Worm (Caenorhabditis elegans): ENCODE results near the gene srbc-20.
A peak's percentile ranks its signal among the peaks of the same experiment; 100 is the strongest.

Gene srbc-20

DNA sequence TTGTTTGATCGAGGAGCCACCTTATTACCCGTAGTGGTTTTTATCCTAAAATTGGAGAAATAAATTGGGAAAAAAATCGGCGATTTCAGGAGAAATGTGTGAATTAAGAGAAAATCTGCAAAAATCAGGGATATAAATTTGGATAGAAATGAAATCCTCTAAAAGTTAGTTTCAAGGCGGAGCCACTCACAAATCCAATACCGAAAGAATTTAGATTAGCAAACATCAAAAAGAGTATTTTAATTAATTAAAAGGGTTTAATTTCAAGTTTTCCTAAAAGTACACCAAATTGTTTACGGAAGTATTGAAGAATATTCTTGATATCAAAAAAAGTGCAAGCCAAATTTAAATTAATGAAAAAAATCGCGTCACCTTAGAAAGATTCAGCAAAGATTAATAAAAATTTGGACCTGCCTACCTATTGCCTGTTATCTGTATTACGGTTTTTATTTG is 25.0 kb upstream of the srbc-20 start, which contains the start of gene F22F7.8:
F22F7.8 (minus strand) TSS at position 51 of the 453 bp plus-strand sequence.
- TF ChIP-seq ref-1 (GFP tag; conservative IDR thresholded peaks at IDR 0.05) = no peak
- no peak for TF ChIP-seq klf-2 (GFP tag; conservative IDR thresholded peaks at IDR 0.05)
- TF ChIP-seq tab-1 (GFP tag; IDR thresholded peaks at IDR 0.05) = no peak
- no peak for TF ChIP-seq ztf-29 (GFP tag; IDR thresholded peaks at IDR 0.05)
- TF ChIP-seq med-1 (GFP tag; optimal IDR thresholded peaks at IDR 0.05; ENCODE audit: insufficient read depth) = no peak
- no peak for TF ChIP-seq T22C8.4 (GFP tag; IDR thresholded peaks at IDR 0.05)
- no peak for TF ChIP-seq ztf-23 (GFP tag; IDR thresholded peaks at IDR 0.05)
- TF ChIP-seq flt-1 (GFP tag; IDR thresholded peaks at IDR 0.05) = no peak

DNA sequence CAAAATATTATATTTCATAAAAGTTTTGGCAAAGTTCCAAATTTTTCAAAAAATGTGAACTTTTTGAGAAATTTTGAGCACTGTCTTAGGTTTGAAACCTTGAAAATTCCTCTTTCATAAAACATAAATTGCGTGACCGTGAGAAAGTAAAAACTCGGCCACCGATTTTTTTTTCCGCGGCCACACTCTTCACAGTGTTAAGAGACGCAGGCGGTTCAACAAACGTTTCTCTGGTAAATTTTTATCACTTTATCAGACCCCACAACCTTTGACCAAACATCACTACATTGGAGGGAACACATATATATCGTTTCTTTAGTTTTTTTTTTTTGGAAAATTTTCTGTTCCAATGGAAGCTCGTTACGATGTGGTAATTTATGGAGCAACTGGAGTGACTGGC is 24.4 kb upstream of the srbc-20 start, which contains the start of gene F22F7.2:
F22F7.2 (plus strand) TSS at position 266 of the 400 bp plus-strand sequence.
- TF ChIP-seq ztf-23 (GFP tag; IDR thresholded peaks at IDR 0.05) (no peak), klf-2 (GFP tag; conservative IDR thresholded peaks at IDR 0.05) (no peak), flt-1 (GFP tag; IDR thresholded peaks at IDR 0.05) (no peak), cog-1 (tag; optimal IDR thresholded peaks at IDR 0.05) (no peak), tab-1 (GFP tag; IDR thresholded peaks at IDR 0.05) (no peak), ztf-29 (GFP tag; IDR thresholded peaks at IDR 0.05) (no peak), med-1 (GFP tag; optimal IDR thresholded peaks at IDR 0.05; ENCODE audit: insufficient read depth) (no peak), T22C8.4 (GFP tag; IDR thresholded peaks at IDR 0.05) (no peak), ref-1 (GFP tag; conservative IDR thresholded peaks at IDR 0.05) (no peak)

DNA sequence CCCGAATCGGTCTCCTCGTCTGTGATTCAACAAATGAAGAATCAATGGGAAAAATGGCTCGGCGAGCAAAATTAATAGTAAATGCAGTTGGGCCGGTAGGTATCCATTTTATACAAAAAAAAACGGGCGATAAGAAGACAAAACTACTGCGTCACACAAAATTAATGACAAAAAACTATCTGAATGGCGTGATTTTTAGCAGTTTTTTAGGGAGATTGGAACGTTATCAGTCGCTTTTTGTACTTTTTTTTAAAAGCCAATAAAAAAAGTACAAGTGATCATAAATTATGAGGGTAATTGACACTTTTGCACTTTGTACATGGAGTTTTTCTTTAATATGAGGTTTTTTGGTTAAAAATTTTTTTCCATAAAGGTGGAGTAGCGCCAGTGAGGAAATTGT is 23.7 kb upstream of the srbc-20 start:
- TF ChIP-seq ztf-29 (GFP tag; IDR thresholded peaks at IDR 0.05) (no peak), ref-1 (GFP tag; conservative IDR thresholded peaks at IDR 0.05) (no peak), tab-1 (GFP tag; IDR thresholded peaks at IDR 0.05) (no peak), ztf-23 (GFP tag; IDR thresholded peaks at IDR 0.05) (no peak), cog-1 (tag; optimal IDR thresholded peaks at IDR 0.05) (no peak), med-1 (GFP tag; optimal IDR thresholded peaks at IDR 0.05; ENCODE audit: insufficient read depth) (no peak), klf-2 (GFP tag; conservative IDR thresholded peaks at IDR 0.05) (no peak), T22C8.4 (GFP tag; IDR thresholded peaks at IDR 0.05) (no peak), flt-1 (GFP tag; IDR thresholded peaks at IDR 0.05) (no peak)

DNA sequence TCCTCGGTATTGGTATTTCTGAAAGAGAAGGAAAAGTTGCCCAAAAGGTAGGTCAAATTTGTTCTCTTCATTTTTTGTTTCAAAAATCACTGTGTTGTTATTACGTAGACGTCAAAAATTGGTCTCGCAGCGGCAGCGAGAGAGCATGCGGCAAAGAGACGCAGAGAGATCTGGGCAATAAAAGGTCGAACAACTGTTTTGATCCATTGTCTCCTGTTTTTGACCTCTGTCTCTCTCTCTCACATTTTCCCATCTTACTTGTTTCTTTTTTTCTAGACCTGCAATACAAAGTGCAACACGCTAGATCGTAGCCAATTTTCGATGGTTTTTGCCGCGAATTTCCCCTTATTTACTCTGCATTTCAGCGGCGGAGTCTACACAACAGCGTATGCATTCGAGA is 20.3 kb upstream of the srbc-20 start:
- 0 out of 2 replicates have a peak, but pooled peaks have one; percentile 19 for TF ChIP-seq T22C8.4 (GFP tag; IDR thresholded peaks at IDR 0.05)
- no peak for TF ChIP-seq ref-1 (GFP tag; conservative IDR thresholded peaks at IDR 0.05)
- TF ChIP-seq klf-2 (GFP tag; conservative IDR thresholded peaks at IDR 0.05) = no peak
- no peak for TF ChIP-seq tab-1 (GFP tag; IDR thresholded peaks at IDR 0.05)
- no peak for TF ChIP-seq flt-1 (GFP tag; IDR thresholded peaks at IDR 0.05)
- no peak for TF ChIP-seq cog-1 (tag; optimal IDR thresholded peaks at IDR 0.05)

DNA sequence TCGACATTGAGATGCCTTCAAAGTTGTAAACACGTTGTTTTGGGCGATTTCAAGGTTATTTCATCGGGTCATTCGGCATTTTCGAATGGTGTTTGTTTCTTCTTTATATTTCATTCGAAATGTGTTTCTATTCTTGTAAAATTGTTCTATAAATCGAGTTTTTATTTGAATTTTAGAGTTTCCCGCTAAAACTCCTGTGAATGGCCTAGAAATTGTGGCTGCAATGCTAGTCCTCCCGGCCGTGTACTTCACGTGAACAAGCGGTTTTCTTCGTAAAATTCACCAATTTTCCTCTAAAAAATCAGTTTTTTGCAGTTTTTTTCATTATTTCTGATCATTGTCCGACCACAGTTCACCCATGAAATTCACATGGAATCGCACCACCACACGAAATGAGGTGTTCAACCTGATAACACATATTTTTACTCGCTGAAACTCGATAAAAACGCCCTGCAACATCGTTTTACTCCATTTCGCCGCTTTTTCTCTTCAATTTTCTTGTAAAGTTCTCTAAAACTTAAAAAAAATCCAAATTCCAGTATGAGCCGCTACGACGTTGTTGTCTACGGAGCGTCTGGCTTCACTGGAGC is 19.8 kb upstream of the srbc-20 start, which contains the start of gene ldp-1:
ldp-1 (plus strand) TSS at position 540 of the 590 bp plus-strand sequence.
- peak; percentile 49 for TF ChIP-seq cog-1 (tag; optimal IDR thresholded peaks at IDR 0.05)
- 0 out of 2 replicates have a peak, but pooled peaks have one; percentile 3 for TF ChIP-seq T22C8.4 (GFP tag; IDR thresholded peaks at IDR 0.05)
- TF ChIP-seq tab-1 (GFP tag; IDR thresholded peaks at IDR 0.05) = no peak
- TF ChIP-seq flt-1 (GFP tag; IDR thresholded peaks at IDR 0.05) = peak; percentile 22; the same call in 1 of the 2 replicates

DNA sequence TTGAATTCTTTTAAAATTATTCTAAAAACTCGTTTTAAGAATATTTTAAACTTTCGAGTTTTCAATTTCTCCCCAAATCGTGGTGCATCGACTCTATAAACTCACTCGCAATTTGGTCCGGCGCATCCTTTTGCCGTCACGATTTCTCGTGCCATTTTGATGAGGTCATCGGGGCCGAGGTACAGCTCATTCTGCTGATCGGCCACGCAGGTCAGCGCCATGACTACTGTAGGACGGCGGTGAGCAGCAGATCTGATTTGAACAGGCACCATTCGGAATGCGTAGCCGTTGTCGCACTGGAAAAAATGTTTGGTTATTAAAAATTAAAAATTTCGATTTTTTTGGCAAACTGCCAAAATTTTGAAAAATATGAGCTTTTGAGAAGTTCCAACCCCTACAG is 14.2 kb upstream of the srbc-20 start:
- no peak for TF ChIP-seq flt-1 (GFP tag; IDR thresholded peaks at IDR 0.05)
- TF ChIP-seq klf-2 (GFP tag; conservative IDR thresholded peaks at IDR 0.05) = no peak
- TF ChIP-seq ztf-23 (GFP tag; IDR thresholded peaks at IDR 0.05) = 0 out of 2 replicates have a peak, but pooled peaks have one; percentile 17

DNA sequence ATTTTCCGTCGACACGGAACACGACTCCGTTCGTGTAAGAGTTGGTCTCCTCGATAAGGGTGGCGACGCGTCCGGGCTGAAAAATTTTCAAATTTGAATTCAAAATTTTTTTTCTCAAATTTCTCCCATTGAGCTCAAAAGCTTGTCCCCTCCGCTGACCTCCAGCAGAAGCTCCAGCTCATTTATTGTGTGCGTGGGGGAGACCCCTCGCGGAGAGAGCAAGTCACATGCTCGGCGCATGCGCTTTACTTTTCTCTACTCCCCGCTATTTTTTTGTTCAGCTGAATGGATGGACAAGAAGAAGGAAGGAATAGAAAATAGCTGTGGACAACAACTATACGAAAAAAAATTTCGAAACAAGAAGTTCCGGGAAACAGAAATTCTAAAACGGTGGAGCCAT is 13.4 kb upstream of the srbc-20 start:
- TF ChIP-seq klf-2 (GFP tag; conservative IDR thresholded peaks at IDR 0.05) (no peak), tab-1 (GFP tag; IDR thresholded peaks at IDR 0.05) (no peak), T22C8.4 (GFP tag; IDR thresholded peaks at IDR 0.05) (no peak), cog-1 (tag; optimal IDR thresholded peaks at IDR 0.05) (no peak), ztf-23 (GFP tag; IDR thresholded peaks at IDR 0.05) (no peak), med-1 (GFP tag; optimal IDR thresholded peaks at IDR 0.05; ENCODE audit: insufficient read depth) (no peak), flt-1 (GFP tag; IDR thresholded peaks at IDR 0.05) (no peak), ztf-29 (GFP tag; IDR thresholded peaks at IDR 0.05) (no peak), ref-1 (GFP tag; conservative IDR thresholded peaks at IDR 0.05) (no peak)

DNA sequence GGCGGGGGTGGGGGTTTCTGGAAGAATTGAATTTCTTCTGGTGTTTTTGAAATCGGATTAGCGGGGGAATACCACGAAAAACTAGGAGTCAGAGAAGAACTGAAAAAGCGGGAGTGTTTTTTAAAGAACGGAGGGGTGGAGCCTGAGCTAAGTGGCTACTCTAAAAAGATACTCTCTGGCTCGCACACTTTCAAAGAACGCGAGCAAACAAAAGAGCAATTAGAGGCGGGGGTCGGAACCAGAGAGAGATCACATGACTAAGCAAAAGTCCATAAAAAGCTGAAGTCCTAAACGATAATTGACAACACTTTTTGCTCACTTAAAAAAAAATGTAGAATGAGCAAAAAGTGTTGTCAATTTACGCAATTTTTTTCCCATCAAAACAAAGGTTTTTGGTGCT is 12.6 kb upstream of the srbc-20 start:
- TF ChIP-seq med-1 (GFP tag; optimal IDR thresholded peaks at IDR 0.05; ENCODE audit: insufficient read depth) = no peak
- TF ChIP-seq ztf-23 (GFP tag; IDR thresholded peaks at IDR 0.05) = no peak
- no peak for TF ChIP-seq ref-1 (GFP tag; conservative IDR thresholded peaks at IDR 0.05)
- TF ChIP-seq klf-2 (GFP tag; conservative IDR thresholded peaks at IDR 0.05) = no peak
- TF ChIP-seq ztf-29 (GFP tag; IDR thresholded peaks at IDR 0.05) = no peak
- TF ChIP-seq tab-1 (GFP tag; IDR thresholded peaks at IDR 0.05) = no peak
- TF ChIP-seq cog-1 (tag; optimal IDR thresholded peaks at IDR 0.05) = no peak
- no peak for TF ChIP-seq flt-1 (GFP tag; IDR thresholded peaks at IDR 0.05)
- TF ChIP-seq T22C8.4 (GFP tag; IDR thresholded peaks at IDR 0.05) = no peak

DNA sequence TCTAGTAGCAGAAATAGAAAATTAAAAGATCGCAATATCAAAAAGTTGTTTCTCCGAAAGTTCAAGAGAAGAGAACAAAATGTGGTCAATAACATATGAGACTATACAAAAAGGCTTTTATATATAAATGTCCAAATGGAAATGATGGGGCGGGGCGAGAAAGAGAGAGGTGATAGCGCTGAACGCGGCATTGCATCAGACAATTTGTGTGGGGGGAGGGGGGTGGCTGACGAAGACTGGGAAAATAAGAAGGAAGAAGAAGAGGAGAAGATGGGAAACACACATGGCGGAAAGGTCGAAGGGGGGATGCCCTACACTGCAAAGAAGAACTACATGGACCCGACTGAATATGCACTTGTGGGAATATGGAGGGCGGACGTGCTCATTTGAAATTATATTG is 11.6 kb upstream of the srbc-20 start:
- TF ChIP-seq klf-2 (GFP tag; conservative IDR thresholded peaks at IDR 0.05) (no peak), cog-1 (tag; optimal IDR thresholded peaks at IDR 0.05) (no peak), flt-1 (GFP tag; IDR thresholded peaks at IDR 0.05) (no peak), ztf-23 (GFP tag; IDR thresholded peaks at IDR 0.05) (no peak), ztf-29 (GFP tag; IDR thresholded peaks at IDR 0.05) (no peak), tab-1 (GFP tag; IDR thresholded peaks at IDR 0.05) (no peak), ref-1 (GFP tag; conservative IDR thresholded peaks at IDR 0.05) (no peak), med-1 (GFP tag; optimal IDR thresholded peaks at IDR 0.05; ENCODE audit: insufficient read depth) (no peak), T22C8.4 (GFP tag; IDR thresholded peaks at IDR 0.05) (no peak)

DNA sequence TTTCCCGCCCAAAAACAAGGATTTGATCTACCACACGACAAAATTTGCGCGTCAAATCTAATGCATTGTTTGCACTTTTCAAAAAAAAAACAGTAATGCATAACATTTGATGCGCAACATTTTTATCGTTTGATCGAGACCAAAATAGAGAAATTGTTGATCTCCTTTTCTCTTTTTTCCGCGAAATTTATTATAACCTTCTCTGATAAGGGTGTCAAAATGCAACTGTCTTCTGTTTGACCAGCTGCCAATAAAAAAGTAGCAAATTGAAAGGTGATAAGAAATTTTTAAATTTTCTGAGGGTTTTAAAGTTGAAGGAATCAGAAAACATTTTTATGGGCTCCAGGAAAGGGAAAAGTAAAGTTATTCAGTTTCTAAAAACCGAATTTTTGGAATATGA is 9.9 kb upstream of the srbc-20 start:
- no peak for TF ChIP-seq ztf-29 (GFP tag; IDR thresholded peaks at IDR 0.05)
- TF ChIP-seq cog-1 (tag; optimal IDR thresholded peaks at IDR 0.05) = no peak
- no peak for TF ChIP-seq med-1 (GFP tag; optimal IDR thresholded peaks at IDR 0.05; ENCODE audit: insufficient read depth)
- no peak for TF ChIP-seq tab-1 (GFP tag; IDR thresholded peaks at IDR 0.05)
- no peak for TF ChIP-seq ztf-23 (GFP tag; IDR thresholded peaks at IDR 0.05)
- TF ChIP-seq klf-2 (GFP tag; conservative IDR thresholded peaks at IDR 0.05) = no peak
- TF ChIP-seq flt-1 (GFP tag; IDR thresholded peaks at IDR 0.05) = no peak
- no peak for TF ChIP-seq T22C8.4 (GFP tag; IDR thresholded peaks at IDR 0.05)
- no peak for TF ChIP-seq ref-1 (GFP tag; conservative IDR thresholded peaks at IDR 0.05)

All from whole organism, midembryonic.